Fruit fly (Drosophila melanogaster) Kc167 (cell line): ENCODE measurements around the gene CG11349.

ENCODE experiments used
- Myc ChIP-seq: fragments of >200 bp; optimal IDR thresholded peaks from 2 replicates; lab custom pipeline; 2017; ENCODE audit warnings: missing external identifiers
- Sin3A ChIP-seq: fragments of >200 bp; optimal IDR thresholded peaks from 2 replicates; lab custom pipeline; 2018; ENCODE audit warnings: missing external identifiers
- h ChIP-seq: fragments of >200 bp; optimal IDR thresholded peaks from 3 replicates; lab custom pipeline; 2018; ENCODE audit warnings: missing external identifiers
- insv ChIP-seq: fragments of >200 bp; optimal IDR thresholded peaks from 3 replicates; lab custom pipeline; 2018; ENCODE audit warnings: missing external identifiers
- psq ChIP-seq: fragments of >200 bp; optimal IDR thresholded peaks from 2 replicates; lab custom pipeline; 2017; ENCODE audit warnings: missing external identifiers
- ttk ChIP-seq: sonication (Bioruptor generic); optimal IDR thresholded peaks from 2 replicates; lab custom pipeline; 2017; ENCODE audit warnings: missing external identifiers

DNA sequence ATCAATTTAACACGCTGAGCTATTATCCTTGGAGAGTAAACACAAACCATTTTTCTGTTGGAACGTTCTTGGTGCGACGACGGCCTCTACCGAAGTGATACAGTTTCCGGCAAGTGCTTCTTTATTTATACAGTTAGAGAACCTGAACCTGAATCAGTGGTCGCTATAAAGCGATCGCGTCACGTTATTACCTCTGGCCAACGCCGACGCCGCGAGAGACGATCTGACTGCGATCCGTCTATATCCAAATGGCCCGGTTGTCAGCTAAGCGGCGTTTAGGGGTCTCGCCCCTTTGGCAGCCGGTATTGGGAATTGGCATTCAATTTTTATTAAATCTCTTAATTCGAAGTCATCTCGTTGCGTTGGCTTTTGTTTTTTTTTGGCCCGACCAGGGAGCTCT is 14.8 kb upstream of the CG11349 start, which contains the start of gene CG11345:
- TF ChIP-seq Myc (lab: Kevin White, UChicago) = no peak
- TF ChIP-seq psq (lab: Kevin White, UChicago) = no peak
- TF ChIP-seq ttk = no peak
- no peak for TF ChIP-seq h (lab: Kevin White, UChicago)
- TF ChIP-seq Sin3A (lab: Kevin White, UChicago) = no peak
- TF ChIP-seq insv = no peak
